Fruit fly (Drosophila melanogaster) whole organism, pupa: ENCODE measurements around the gene Gbeta5.

Experiments
- CG10348 ChIP-seq: fragments of 200-800 bp; sonication (Bioruptor generic); IDR thresholded peaks from 2 replicates; pipeline ENCODE4 v1.3.6; 2022; ENCODE audit warnings: missing biosample characterization, missing genetic modification characterization
- CG12605 ChIP-seq: fragments of 200-800 bp; sonication (Bioruptor generic); IDR thresholded peaks from 2 replicates; pipeline ENCODE4 v1.3.6; 2022; ENCODE audit warnings: missing biosample characterization, missing genetic modification characterization
- CG13204 ChIP-seq: fragments of 200-800 bp; sonication (Bioruptor generic); optimal IDR thresholded peaks from 2 replicates; lab custom pipeline; 2018; ENCODE audit warnings: missing biosample characterization, mild to moderate bottlenecking, missing genetic modification characterization, moderate library complexity
- CG14655 ChIP-seq: fragments of 200-800 bp; sonication (Bioruptor generic); optimal IDR thresholded peaks from 3 replicates; lab custom pipeline; 2017; ENCODE audit warnings: mild to moderate bottlenecking, missing biosample characterization, missing genetic modification reagents, missing genetic modification characterization
- CG15710 ChIP-seq: fragments of 200-800 bp; sonication (Bioruptor generic); optimal IDR thresholded peaks from 2 replicates; lab custom pipeline; 2018; ENCODE audit warnings: missing biosample characterization, mild to moderate bottlenecking, missing genetic modification characterization, moderate library complexity
- CG17806 ChIP-seq: fragments of 200-800 bp; sonication (Bioruptor generic); optimal IDR thresholded peaks from 2 replicates; lab custom pipeline; 2018; ENCODE audit warnings: missing biosample characterization, mild to moderate bottlenecking, missing genetic modification characterization, moderate library complexity
- CG32121 ChIP-seq: fragments of 200-800 bp; sonication (Bioruptor generic); IDR thresholded peaks from 2 replicates; pipeline ENCODE4 v1.3.6; 2022; ENCODE audit warnings: missing biosample characterization, missing genetic modification characterization
- CG34367 ChIP-seq: fragments of 200-800 bp; sonication (Bioruptor generic); optimal IDR thresholded peaks from 2 replicates; lab custom pipeline; 2018; ENCODE audit warnings: missing biosample characterization, mild to moderate bottlenecking, missing genetic modification characterization
- CG4496 ChIP-seq: fragments of 200-800 bp; sonication (Bioruptor generic); IDR thresholded peaks from 3 replicates; pipeline ENCODE4 v1.3.6; 2022; ENCODE audit warnings: missing biosample characterization, missing genetic modification characterization
- CG8159 ChIP-seq: fragments of 200-800 bp; sonication (Bioruptor generic); optimal IDR thresholded peaks from 3 replicates; lab custom pipeline; 2018; ENCODE audit warnings: missing biosample characterization, mild to moderate bottlenecking, missing genetic modification characterization, moderate library complexity
- CG8301 ChIP-seq: fragments of 200-800 bp; sonication (Bioruptor generic); optimal IDR thresholded peaks from 2 replicates; lab custom pipeline; 2018; ENCODE audit warnings: missing biosample characterization, mild to moderate bottlenecking, missing genetic modification characterization
- CG9948 ChIP-seq: fragments of 200-800 bp; sonication (Bioruptor generic); optimal IDR thresholded peaks from 2 replicates; lab custom pipeline; 2018; ENCODE audit warnings: missing biosample characterization, mild to moderate bottlenecking, missing genetic modification characterization, moderate library complexity
- D1 ChIP-seq: fragments of 200-800 bp; sonication (Bioruptor generic); optimal IDR thresholded peaks from 2 replicates; lab custom pipeline; 2018; ENCODE audit warnings: missing biosample characterization, mild to moderate bottlenecking, missing genetic modification characterization, moderate library complexity
- EcR ChIP-seq: fragments of 200-800 bp; sonication (Bioruptor generic); optimal IDR thresholded peaks from 3 replicates; lab custom pipeline; 2019; ENCODE audit warnings: missing biosample characterization, missing genetic modification characterization, mild to moderate bottlenecking, moderate library complexity, missing genetic modification reagents
- Ets98B ChIP-seq: fragments of 200-800 bp; sonication (Bioruptor generic); IDR thresholded peaks from 2 replicates; pipeline ENCODE4 v1.3.6; 2022; ENCODE audit warnings: missing biosample characterization, missing genetic modification characterization
- Pif1A ChIP-seq: fragments of 200-800 bp; sonication (Bioruptor generic); optimal IDR thresholded peaks from 3 replicates; lab custom pipeline; 2016; ENCODE audit warnings: missing biosample characterization, missing genetic modification characterization
- Pif1B ChIP-seq: fragments of 200-800 bp; sonication (Bioruptor generic); optimal IDR thresholded peaks from 3 replicates; lab custom pipeline; 2016; ENCODE audit warnings: missing biosample characterization, missing genetic modification characterization
- Snoo ChIP-seq: fragments of 200-800 bp; sonication (Bioruptor generic); optimal IDR thresholded peaks from 3 replicates; lab custom pipeline; 2017; ENCODE audit warnings: missing biosample characterization, mild to moderate bottlenecking, missing genetic modification characterization, inconsistent platforms
- fd96Ca ChIP-seq: fragments of 200-800 bp; sonication (Bioruptor generic); IDR thresholded peaks from 3 replicates; pipeline ENCODE4 v1.3.6; 2022; ENCODE audit warnings: missing biosample characterization, missing genetic modification characterization
- gl ChIP-seq: fragments of 200-800 bp; sonication (Bioruptor generic); optimal IDR thresholded peaks from 2 replicates; lab custom pipeline; 2018; ENCODE audit warnings: missing biosample characterization, mild to moderate bottlenecking, missing genetic modification characterization
- rn ChIP-seq: fragments of 200-800 bp; sonication (Bioruptor generic); IDR thresholded peaks from 2 replicates; pipeline ENCODE4 v1.3.6; 2022; ENCODE audit warnings: missing biosample characterization, missing genetic modification characterization

Gbeta5 gene

dm6 chrX:8148556-8148955 is 3.5 kb downstream of the Gbeta5 start, which contains the start of gene CG10959:
CG10959 (plus strand) TSS chrX:8148783.
- TF ChIP-seq CG9948 (tag; lab: Kevin White, UChicago): no peak
- TF ChIP-seq CG10348 (GFP tag; lab: Robert Waterston, UW): no peak
- TF ChIP-seq Pif1A: no peak
- no peak for TF ChIP-seq fd96Ca (GFP tag; lab: Robert Waterston, UW)
- TF ChIP-seq D1 (tag; lab: Kevin White, UChicago): no peak
- TF ChIP-seq Ets98B (GFP tag; lab: Robert Waterston, UW): no peak
- TF ChIP-seq CG15710 (tag; lab: Kevin White, UChicago): no peak
- no peak for TF ChIP-seq CG34367 (tag; lab: Kevin White, UChicago)
- TF ChIP-seq CG8159 (tag; lab: Kevin White, UChicago): no peak
- TF ChIP-seq EcR: no peak
- TF ChIP-seq CG12605 (GFP tag; lab: Robert Waterston, UW): no peak
- TF ChIP-seq CG32121 (GFP tag; lab: Robert Waterston, UW): no peak
- TF ChIP-seq CG14655 (GFP tag; lab: Kevin White, UChicago): no peak
- no peak for TF ChIP-seq CG4496 (GFP tag; lab: Robert Waterston, UW)
- no peak for TF ChIP-seq rn
- no peak for TF ChIP-seq Pif1B (GFP tag; lab: Kevin White, UChicago)
- TF ChIP-seq Snoo (tag; lab: Kevin White, UChicago): no peak
- no peak for TF ChIP-seq CG8301
- no peak for TF ChIP-seq CG17806 (tag; lab: Kevin White, UChicago)

DNA sequence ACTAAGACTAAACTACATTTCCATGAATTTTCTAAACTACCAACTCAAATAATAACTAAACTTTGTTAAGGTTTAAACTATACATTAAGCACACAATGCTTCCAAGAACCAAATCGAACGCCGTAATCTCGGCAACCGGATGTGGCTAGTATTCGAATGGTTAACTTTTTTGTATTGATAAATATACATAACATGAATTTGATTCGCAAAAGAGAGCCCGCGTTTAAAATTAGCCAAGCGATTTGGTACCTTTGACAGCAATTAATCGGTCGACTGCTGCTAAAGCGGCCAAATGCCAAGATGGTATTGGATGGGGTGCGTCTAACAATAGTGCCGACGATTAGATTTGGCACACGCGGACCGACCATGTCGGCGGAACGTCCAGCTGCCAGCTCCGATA is 4.4 kb downstream of the Gbeta5 start, which contains the start of gene CG15336:
Gene CG15336, plus strand, starts transcription at position 301 of the 400 bp plus-strand sequence.
- no peak for TF ChIP-seq D1 (tag; lab: Kevin White, UChicago)
- no peak for TF ChIP-seq Pif1A
- no peak for TF ChIP-seq gl (tag; lab: Kevin White, UChicago)
- no peak for TF ChIP-seq CG32121 (GFP tag; lab: Robert Waterston, UW)
- TF ChIP-seq CG13204 (GFP tag; lab: Kevin White, UChicago): no peak
- no peak for TF ChIP-seq CG8159 (tag; lab: Kevin White, UChicago)
- TF ChIP-seq CG15710 (tag; lab: Kevin White, UChicago): no peak
- no peak for TF ChIP-seq CG34367 (tag; lab: Kevin White, UChicago)
- TF ChIP-seq CG10348 (GFP tag; lab: Robert Waterston, UW): no peak
- no peak for TF ChIP-seq fd96Ca (GFP tag; lab: Robert Waterston, UW)
- TF ChIP-seq CG17806 (tag; lab: Kevin White, UChicago): no peak
- no peak for TF ChIP-seq CG14655 (GFP tag; lab: Kevin White, UChicago)
- no peak for TF ChIP-seq CG8301
- no peak for TF ChIP-seq CG12605 (GFP tag; lab: Robert Waterston, UW)
- no peak for TF ChIP-seq Snoo (tag; lab: Kevin White, UChicago)
- no peak for TF ChIP-seq Ets98B (GFP tag; lab: Robert Waterston, UW)
- no peak for TF ChIP-seq Pif1B (GFP tag; lab: Kevin White, UChicago)
- TF ChIP-seq EcR: no peak
- no peak for TF ChIP-seq rn
- TF ChIP-seq CG9948 (tag; lab: Kevin White, UChicago): no peak
- TF ChIP-seq, all 21 proteins: peak for 0

DNA sequence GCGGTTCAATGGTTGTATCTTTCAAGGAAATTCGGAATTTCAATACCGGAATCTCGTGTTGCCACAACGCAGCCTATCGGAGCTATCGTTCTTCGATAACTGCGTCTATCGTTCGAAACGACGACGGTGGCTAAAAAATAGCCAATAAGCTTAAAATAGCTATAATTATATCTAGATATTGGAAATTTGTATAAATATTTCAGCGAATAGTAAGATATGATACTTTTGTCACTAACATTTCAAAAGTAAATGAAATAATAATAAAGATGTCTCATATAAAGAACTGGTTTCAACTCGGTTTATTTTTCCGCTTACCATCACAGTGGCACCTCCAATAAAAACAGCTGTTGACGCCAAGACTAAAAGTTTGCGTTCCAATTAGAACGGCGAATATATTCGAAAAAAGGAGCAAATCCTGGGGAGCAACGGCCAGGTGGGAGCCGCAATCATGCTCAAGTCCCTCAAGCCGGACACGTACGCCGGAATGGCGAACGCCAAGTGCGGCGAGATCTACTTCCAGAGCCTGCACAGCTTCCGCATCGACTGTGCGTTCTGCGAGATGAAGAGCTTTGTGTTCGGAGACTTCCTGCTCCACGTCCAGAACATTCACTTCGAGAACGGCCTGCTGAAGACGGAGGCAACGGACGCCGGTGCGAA is 6.4 kb downstream of the Gbeta5 start, which contains the start of the genes alpha-PheRS and CG2129:
Gene alpha-PheRS, minus strand, starts transcription at position 102 of the 657 bp plus-strand sequence.
Gene CG2129, plus strand, starts transcription at position 339 of the 657 bp plus-strand sequence.
- TF ChIP-seq CG32121 (GFP tag; lab: Robert Waterston, UW) (0 out of 2 replicates have a peak, but pooled peaks have one; percentile 14), Pif1B (GFP tag; lab: Kevin White, UChicago) (no peak), CG15710 (tag; lab: Kevin White, UChicago) (peak; percentile 29), CG14655 (GFP tag; lab: Kevin White, UChicago) (no peak), CG17806 (tag; lab: Kevin White, UChicago) (peak; percentile 2), CG9948 (tag; lab: Kevin White, UChicago) (peak; percentile 6), CG8159 (tag; lab: Kevin White, UChicago) (peak; percentile 17), CG34367 (tag; lab: Kevin White, UChicago) (no peak), Ets98B (GFP tag; lab: Robert Waterston, UW) (no peak)

DNA sequence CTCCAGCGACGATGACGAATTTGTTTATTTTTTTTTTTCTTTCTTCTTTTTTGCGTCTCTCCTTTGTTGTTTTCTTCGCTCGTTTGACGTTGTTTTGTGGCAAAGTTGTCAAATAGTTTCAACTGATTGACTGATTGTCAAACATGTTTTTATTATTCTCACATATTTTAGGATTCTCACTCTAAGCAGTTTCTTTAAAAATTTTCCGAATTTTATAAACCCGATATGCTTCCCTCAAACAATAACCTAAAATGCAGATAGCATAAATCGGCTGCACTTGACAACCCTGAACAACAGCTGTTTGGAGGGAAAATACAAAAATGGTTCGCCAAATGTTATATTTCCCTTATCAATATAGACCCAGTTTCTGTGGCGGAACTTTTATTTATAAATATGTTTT is 8.5 kb downstream of the Gbeta5 start, which contains the start of gene CG17982:
Gene CG17982, minus strand, starts transcription at position 299 of the 400 bp plus-strand sequence.
- TF ChIP-seq CG10348 (GFP tag; lab: Robert Waterston, UW) (peak; percentile 18; the same call in 1 of the 2 replicates), CG14655 (GFP tag; lab: Kevin White, UChicago) (no peak), Pif1B (GFP tag; lab: Kevin White, UChicago) (peak; percentile 93), gl (tag; lab: Kevin White, UChicago) (peak; percentile 75), CG13204 (GFP tag; lab: Kevin White, UChicago) (no peak), CG17806 (tag; lab: Kevin White, UChicago) (peak; percentile 89), CG9948 (tag; lab: Kevin White, UChicago) (peak; percentile 81), Snoo (tag; lab: Kevin White, UChicago) (peak; percentile 87), CG34367 (tag; lab: Kevin White, UChicago) (peak; percentile 86), CG15710 (tag; lab: Kevin White, UChicago) (peak; percentile 87), CG12605 (GFP tag; lab: Robert Waterston, UW) (peak; percentile 66), CG4496 (GFP tag; lab: Robert Waterston, UW) (peak; percentile 93), fd96Ca (GFP tag; lab: Robert Waterston, UW) (peak; percentile 87), CG8301 (peak; percentile 83), D1 (tag; lab: Kevin White, UChicago) (no peak), CG32121 (GFP tag; lab: Robert Waterston, UW) (peak; percentile 85), CG8159 (tag; lab: Kevin White, UChicago) (peak; percentile 88), Ets98B (GFP tag; lab: Robert Waterston, UW) (peak; percentile 87), rn (peak; percentile 60), EcR (no peak), Pif1A (peak; percentile 94)
- TF ChIP-seq, all 21 proteins: peak for 17
